Fruit fly (Drosophila melanogaster): ENCODE measurements around the gene Octbeta1R.

Gene Octbeta1R

DNA sequence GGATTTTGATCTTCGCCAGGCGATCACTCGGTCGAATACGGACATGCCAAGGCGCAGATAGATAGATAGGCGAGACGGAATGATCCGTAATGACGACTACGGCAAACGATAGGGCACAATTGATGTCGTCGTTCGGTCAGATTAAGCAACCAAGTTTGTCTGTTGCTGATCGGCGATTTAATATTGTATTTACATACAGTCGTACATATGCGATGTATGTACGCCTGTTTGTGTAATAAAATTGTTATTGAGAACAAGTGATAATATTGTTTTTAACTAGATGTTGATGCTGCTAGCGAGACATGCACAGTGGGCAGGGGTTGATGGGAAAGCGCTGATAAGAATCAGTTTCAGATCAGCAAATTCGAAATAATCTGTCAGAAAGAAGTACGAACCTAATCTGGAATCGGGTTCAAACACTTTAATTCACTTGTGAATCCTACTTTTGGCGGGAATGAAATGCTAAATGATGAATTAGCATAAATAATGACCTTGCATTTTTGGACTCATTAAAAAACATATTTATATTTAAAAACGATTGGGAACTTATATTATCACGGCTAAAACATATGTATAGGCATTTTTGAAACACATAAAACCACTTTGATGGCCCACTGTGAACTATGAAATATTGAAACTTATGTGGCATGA lies 41.6 kb upstream of the Octbeta1R start:
- TF ChIP-seq CG32264 (GFP tag; optimal IDR thresholded peaks at IDR 0.05) (no peak), Myc (optimal IDR thresholded peaks at IDR 0.05) (no peak), jim (GFP tag; optimal IDR thresholded peaks at IDR 0.05) (no peak), HLH106 (tag; optimal IDR thresholded peaks at IDR 0.05) (no peak), Hnf4 (GFP tag; optimal IDR thresholded peaks at IDR 0.05) (no peak), h (GFP tag; optimal IDR thresholded peaks at IDR 0.05) (no peak), dmrt93B (GFP tag; optimal IDR thresholded peaks at IDR 0.05) (no peak), foxo (GFP tag; optimal IDR thresholded peaks at IDR 0.05) (peak in 1 of 2 experiments; percentile 15), Abd-B (GFP tag; optimal IDR thresholded peaks at IDR 0.05) (no peak), sage (GFP tag; optimal IDR thresholded peaks at IDR 0.05) (no peak), OdsH (GFP tag; optimal IDR thresholded peaks at IDR 0.05) (peak; percentile 2), Jra (GFP tag; optimal IDR thresholded peaks at IDR 0.05) (no peak), psq (GFP tag; optimal IDR thresholded peaks at IDR 0.05) (no peak), Hr83 (GFP tag; optimal IDR thresholded peaks at IDR 0.05; ENCODE audit: poor library complexity, severe bottlenecking) (no peak), ey (GFP tag; optimal IDR thresholded peaks at IDR 0.05) (peak; percentile 4), CG9705 (GFP tag; optimal IDR thresholded peaks at IDR 0.05) (no peak), dl (GFP tag; optimal IDR thresholded peaks at IDR 0.05; ENCODE audit: insufficient read depth in 1 of 2, partially characterized antibody in 2 of 2) (no peak), Dfd (GFP tag; optimal IDR thresholded peaks at IDR 0.05) (no peak), Sp1 (GFP tag; optimal IDR thresholded peaks at IDR 0.05) (no peak), tai (GFP tag; optimal IDR thresholded peaks at IDR 0.05) (no peak), CrebA (GFP tag; optimal IDR thresholded peaks at IDR 0.05; ENCODE audit: borderline replicate concordance) (no peak), fru (GFP tag; optimal IDR thresholded peaks at IDR 0.05) (peak; percentile 19), Mio (GFP tag; optimal IDR thresholded peaks at IDR 0.05) (no peak)

DNA sequence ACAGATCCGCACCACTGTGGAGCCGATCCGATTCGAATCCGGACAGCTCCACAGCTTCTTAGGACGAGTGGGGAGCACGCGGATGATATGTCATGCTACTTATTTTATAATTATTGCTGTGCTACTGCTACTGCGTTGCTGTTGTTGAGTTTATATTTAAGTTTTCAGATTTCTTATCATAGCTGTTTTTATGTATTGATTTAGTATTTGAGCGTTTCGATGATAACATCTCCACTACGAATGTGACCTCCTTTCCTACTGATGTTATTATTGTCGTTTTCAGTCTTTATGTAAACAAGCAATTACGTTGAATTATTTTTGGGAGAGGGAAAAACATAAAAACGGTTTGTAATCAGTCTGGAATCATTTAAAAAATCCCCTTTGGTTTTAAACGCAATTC lies 41.0 kb upstream of the Octbeta1R start:
- no peak for TF ChIP-seq OdsH (GFP tag; optimal IDR thresholded peaks at IDR 0.05)
- no peak for TF ChIP-seq fru (GFP tag; optimal IDR thresholded peaks at IDR 0.05)
- TF ChIP-seq Dif (GFP tag; optimal IDR thresholded peaks at IDR 0.05; ENCODE audit: partially characterized antibody) = no peak
- TF ChIP-seq Rel (GFP tag; optimal IDR thresholded peaks at IDR 0.05) = no peak
- TF ChIP-seq Rel (tag; optimal IDR thresholded peaks at IDR 0.05) = peak; percentile 80
- TF ChIP-seq Vsx2 (GFP tag; optimal IDR thresholded peaks at IDR 0.05; ENCODE audit: partially characterized antibody) = no peak
- TF ChIP-seq dl (GFP tag; optimal IDR thresholded peaks at IDR 0.05; ENCODE audit: insufficient read depth in 1 of 2, partially characterized antibody in 2 of 2) = no peak

DNA sequence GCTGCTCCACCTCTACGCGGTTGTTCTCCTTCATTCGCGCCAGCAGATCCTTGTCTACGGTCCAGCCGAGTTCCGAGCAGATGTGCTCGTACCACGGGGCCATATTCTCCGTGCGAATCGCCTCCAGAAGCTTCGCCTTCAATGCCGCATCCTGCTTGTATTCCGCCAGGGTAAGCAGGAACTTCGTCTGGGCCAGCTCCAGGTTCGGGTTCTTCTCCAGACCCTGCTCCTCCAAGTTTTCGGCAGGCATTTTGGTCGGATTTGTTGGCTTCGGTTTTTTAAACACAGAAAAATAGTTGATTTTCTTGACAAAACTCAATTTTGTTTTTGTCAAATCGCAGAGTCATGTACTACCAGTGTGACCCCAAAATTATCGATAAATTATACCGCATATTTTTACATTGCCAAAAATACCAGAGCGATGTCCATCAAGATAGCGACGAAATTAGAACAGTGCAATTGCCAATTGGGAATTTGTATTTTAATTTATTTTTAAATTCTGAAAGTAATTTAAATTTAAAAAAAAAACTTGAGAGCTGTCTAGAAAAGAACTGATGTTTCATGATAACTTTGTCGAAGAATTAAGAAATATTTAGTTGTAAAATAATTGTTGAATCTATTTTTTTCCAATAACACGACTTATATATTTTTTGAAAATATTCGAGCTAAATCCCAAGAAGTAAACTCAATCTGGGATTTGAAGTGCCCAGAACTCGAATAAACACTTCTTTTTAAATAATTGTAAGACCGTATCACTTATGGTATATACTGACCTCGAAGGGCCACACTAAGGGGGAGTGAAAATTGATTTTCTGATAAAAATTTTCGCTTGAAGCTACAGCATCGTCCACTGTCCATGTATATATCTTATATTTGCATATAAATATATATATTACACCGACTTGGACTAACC lies 35.1 kb upstream of the Octbeta1R start, which contains the start of the genes Rpn7 and AP-2mu:
Gene Rpn7, minus strand, starts transcription at position 382 of the 913 bp plus-strand sequence.
Gene AP-2mu, plus strand, starts transcription at position 783 of the 913 bp plus-strand sequence.
- TF ChIP-seq h (GFP tag; optimal IDR thresholded peaks at IDR 0.05) = peak; percentile 28
- TF ChIP-seq foxo (GFP tag; optimal IDR thresholded peaks at IDR 0.05) = peak in 1 of 2 experiments; percentile 34
- TF ChIP-seq dl (GFP tag; optimal IDR thresholded peaks at IDR 0.05; ENCODE audit: insufficient read depth in 1 of 2, partially characterized antibody in 2 of 2) = no peak
- peak; percentile 51 for TF ChIP-seq Jra (GFP tag; optimal IDR thresholded peaks at IDR 0.05)

DNA sequence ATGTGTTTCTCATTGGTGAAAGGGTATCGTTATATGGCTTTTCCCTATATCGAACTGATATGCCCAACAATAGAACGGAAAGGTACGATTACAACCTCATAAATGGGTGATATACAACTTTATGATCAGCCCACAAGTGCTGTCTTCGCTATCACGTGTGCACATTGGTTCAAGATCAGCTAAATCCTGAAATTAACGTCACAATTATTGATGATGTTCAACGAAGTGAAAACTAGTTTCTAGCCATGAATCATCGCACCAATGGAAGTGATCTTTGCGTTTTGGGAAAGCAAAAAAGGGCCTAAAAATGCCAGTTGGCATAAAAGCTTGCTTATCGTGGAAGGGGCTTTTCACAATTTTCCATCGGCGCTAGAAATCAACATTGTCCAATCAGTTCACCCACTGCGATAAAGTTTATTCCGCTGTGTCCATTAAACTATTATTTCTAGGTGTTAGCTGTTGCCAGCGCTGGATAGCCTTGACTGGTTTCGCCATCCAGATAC lies 32.4 kb upstream of the Octbeta1R start, which contains the start of gene CG7054:
Gene CG7054, plus strand, starts transcription at position 375 of the 503 bp plus-strand sequence.
- TF ChIP-seq br (GFP tag; optimal IDR thresholded peaks at IDR 0.05) = peak; percentile 19
- TF ChIP-seq Sp1 (GFP tag; optimal IDR thresholded peaks at IDR 0.05) = peak; percentile 27
- peak; percentile 12 for TF ChIP-seq h (GFP tag; optimal IDR thresholded peaks at IDR 0.05)
- no peak for TF ChIP-seq GATAd (GFP tag; optimal IDR thresholded peaks at IDR 0.05)
- TF ChIP-seq foxo (GFP tag; optimal IDR thresholded peaks at IDR 0.05) = peak in 1 of 2 experiments; percentile 20
- TF ChIP-seq Rel (GFP tag; optimal IDR thresholded peaks at IDR 0.05) = no peak
- TF ChIP-seq Rel (tag; optimal IDR thresholded peaks at IDR 0.05) = peak; percentile 45

Measured in whole organism, wandering third instar larva.